Fruit fly (Drosophila melanogaster) whole organism, embryonic: Measurements from ENCODE around the gene CG15418.

Source experiments
- Atf6 ChIP-seq: fragments of 200-800 bp; sonication (Bioruptor generic); IDR thresholded peaks from 2 replicates; pipeline ENCODE4 v1.3.6; 2022; ENCODE audit warnings: missing biosample characterization, missing genetic modification characterization
- CG11093 ChIP-seq: fragments of 200-800 bp; sonication (Bioruptor generic); IDR thresholded peaks from 3 replicates; pipeline ENCODE4 v1.3.6; 2022; ENCODE audit warnings: missing biosample characterization, missing genetic modification characterization
- CG11504 ChIP-seq: fragments of 200-800 bp; sonication (Bioruptor generic); optimal IDR thresholded peaks from 3 replicates; lab custom pipeline; 2019; ENCODE audit warnings: missing biosample characterization, mild to moderate bottlenecking, missing genetic modification characterization, moderate library complexity
- CG11696 ChIP-seq: fragments of 200-800 bp; sonication (Bioruptor generic); IDR thresholded peaks from 2 replicates; pipeline ENCODE4 v1.3.6; 2022; ENCODE audit warnings: missing biosample characterization, missing genetic modification characterization
- CG12219 ChIP-seq: fragments of 200-800 bp; sonication (Bioruptor generic); optimal IDR thresholded peaks from 3 replicates; lab custom pipeline; 2018; ENCODE audit warnings: missing biosample characterization, mild to moderate bottlenecking, missing genetic modification characterization
- CG15696 ChIP-seq: fragments of 200-800 bp; sonication (Bioruptor generic); optimal IDR thresholded peaks from 2 replicates; lab custom pipeline; 2019; ENCODE audit warnings: missing biosample characterization, mild to moderate bottlenecking, missing genetic modification characterization, moderate library complexity
- CG1602 ChIP-seq: fragments of 200-800 bp; sonication (Bioruptor generic); optimal IDR thresholded peaks from 3 replicates; lab custom pipeline; 2016; ENCODE audit warnings: missing biosample characterization, missing genetic modification characterization
- CG1603 ChIP-seq: fragments of 200-800 bp; sonication (Bioruptor generic); optimal IDR thresholded peaks from 2 replicates; lab custom pipeline; 2019; ENCODE audit warnings: missing biosample characterization, mild to moderate bottlenecking, missing genetic modification characterization, moderate library complexity
- CG17612 ChIP-seq: fragments of 200-800 bp; sonication (Bioruptor generic); IDR thresholded peaks from 2 replicates; pipeline ENCODE4 v1.3.6; 2022; ENCODE audit warnings: missing biosample characterization, missing genetic modification characterization
- CG2120 ChIP-seq: fragments of 200-800 bp; sonication (Bioruptor generic); optimal IDR thresholded peaks from 3 replicates; lab custom pipeline; 2016; ENCODE audit warnings: missing biosample characterization, missing genetic modification characterization
- CG32532 ChIP-seq: fragments of 200-800 bp; sonication (Bioruptor generic); IDR thresholded peaks from 2 replicates; pipeline ENCODE4 v1.3.6; 2022; ENCODE audit warnings: missing biosample characterization, missing genetic modification characterization
- CG6272 ChIP-seq: fragments of 200-800 bp; sonication (Bioruptor generic); IDR thresholded peaks from 2 replicates; pipeline ENCODE4 v1.3.6; 2022; ENCODE audit warnings: missing biosample characterization, missing genetic modification characterization
- CG6689 ChIP-seq: fragments of 200-800 bp; sonication (Bioruptor generic); IDR thresholded peaks from 2 replicates; pipeline ENCODE4 v1.3.6; 2022; ENCODE audit warnings: missing biosample characterization, missing genetic modification characterization
- CG9817 ChIP-seq: fragments of 200-800 bp; sonication (Bioruptor generic); optimal IDR thresholded peaks from 2 replicates; lab custom pipeline; 2018; ENCODE audit warnings: missing biosample characterization, mild to moderate bottlenecking, missing genetic modification characterization, moderate library complexity
- Eip74EF ChIP-seq, 2 experiments: fragments of 200-800 bp in 1 of 2; fragments of >200 bp in 1 of 2; sonication (Bioruptor generic) in 1 of 2; optimal IDR thresholded peaks; 2 replicates each; lab custom pipeline; 2017 to 2019; ENCODE audit warnings: missing biosample characterization in 2 of 2, missing genetic modification characterization in 2 of 2, mild to moderate bottlenecking in 1 of 2, moderate library complexity in 1 of 2
- Fer1 ChIP-seq: fragments of 200-800 bp; sonication (Bioruptor generic); optimal IDR thresholded peaks from 2 replicates; lab custom pipeline; 2017; ENCODE audit warnings: missing biosample characterization, mild to moderate bottlenecking, missing genetic modification characterization
- Fer3 ChIP-seq: fragments of 200-800 bp; sonication (Bioruptor generic); optimal IDR thresholded peaks from 2 replicates; lab custom pipeline; 2018; ENCODE audit warnings: missing biosample characterization, mild to moderate bottlenecking, missing genetic modification characterization, moderate library complexity
- GATAe ChIP-seq: fragments of 200-800 bp; sonication (Bioruptor generic); conservative IDR thresholded peaks from 2 replicates; pipeline ENCODE4 v1.3.6; 2022; ENCODE audit warnings: missing biosample characterization, missing genetic modification characterization
- Lhr ChIP-seq: fragments of 200-800 bp; sonication (Bioruptor generic); optimal IDR thresholded peaks from 3 replicates; lab custom pipeline; 2017; ENCODE audit warnings: mild to moderate bottlenecking, missing biosample characterization, missing genetic modification reagents, missing genetic modification characterization
- Med ChIP-seq: fragments of 200-800 bp; sonication (Bioruptor generic); peaks from one replicate; lab custom pipeline; 2016; ENCODE audit warnings: missing biosample characterization, missing genetic modification characterization, mild to moderate bottlenecking, inconsistent platforms, moderate library complexity
- Nf-YC ChIP-seq: fragments of 200-800 bp; optimal IDR thresholded peaks from 3 replicates; lab custom pipeline; 2019; ENCODE audit warnings: missing biosample characterization, mild to moderate bottlenecking, missing genetic modification characterization, moderate library complexity
- Oaz ChIP-seq: fragments of 200-800 bp; sonication (Bioruptor generic); IDR thresholded peaks from 2 replicates; pipeline ENCODE4 v1.3.6; 2022; ENCODE audit warnings: missing biosample characterization, missing genetic modification characterization
- Pdp1 ChIP-seq, 2 experiments: fragments of 200-800 bp; sonication (Bioruptor generic); optimal IDR thresholded peaks; 3 replicates each; lab custom pipeline; 2016; ENCODE audit warnings: missing biosample characterization in 2 of 2, missing genetic modification characterization in 2 of 2, mild to moderate bottlenecking in 1 of 2, moderate library complexity in 1 of 2
- Spps ChIP-seq: fragments of 200-800 bp; sonication (Bioruptor generic); optimal IDR thresholded peaks from 2 replicates; lab custom pipeline; 2018; ENCODE audit warnings: missing biosample characterization, mild to moderate bottlenecking, missing genetic modification characterization
- al ChIP-seq: fragments of 200-800 bp; sonication (Bioruptor generic); IDR thresholded peaks from 2 replicates; pipeline ENCODE4 v1.3.6; 2022; ENCODE audit warnings: missing biosample characterization, missing genetic modification characterization
- az2 ChIP-seq: fragments of 200-800 bp; sonication (Bioruptor generic); optimal IDR thresholded peaks from 3 replicates; lab custom pipeline; 2016; ENCODE audit warnings: missing biosample characterization, missing genetic modification characterization
- br ChIP-seq: fragments of >200 bp; optimal IDR thresholded peaks from 2 replicates; lab custom pipeline; 2017
- ci ChIP-seq: fragments of 200-800 bp; sonication (Bioruptor generic); IDR thresholded peaks from 3 replicates; pipeline ENCODE4 v1.3.6; 2022; ENCODE audit warnings: missing biosample characterization, missing genetic modification characterization
- dati ChIP-seq: fragments of 200-800 bp; sonication (Bioruptor generic); IDR thresholded peaks from 2 replicates; pipeline ENCODE4 v1.3.6; 2022; ENCODE audit warnings: missing biosample characterization, missing genetic modification characterization
- disco-r ChIP-seq: fragments of 200-800 bp; sonication (Bioruptor generic); optimal IDR thresholded peaks from 2 replicates; lab custom pipeline; 2016; ENCODE audit warnings: missing biosample characterization, missing genetic modification characterization
- dmrt99B ChIP-seq: fragments of 200-800 bp; sonication (Bioruptor generic); optimal IDR thresholded peaks from 2 replicates; lab custom pipeline; 2018; ENCODE audit warnings: missing biosample characterization, mild to moderate bottlenecking, missing genetic modification characterization, moderate library complexity
- esg ChIP-seq: fragments of 200-800 bp; sonication (Bioruptor generic); conservative IDR thresholded peaks from 2 replicates; pipeline ENCODE4 v1.3.6; 2022; ENCODE audit warnings: missing biosample characterization, missing genetic modification characterization
- ewg ChIP-seq: fragments of 200-800 bp; sonication (Bioruptor generic); optimal IDR thresholded peaks from 3 replicates; lab custom pipeline; 2017; ENCODE audit warnings: mild to moderate bottlenecking, missing biosample characterization, missing genetic modification reagents, missing genetic modification characterization
- gem ChIP-seq: fragments of 200-800 bp; sonication (Bioruptor generic); optimal IDR thresholded peaks from 2 replicates; lab custom pipeline; 2019; ENCODE audit warnings: missing biosample characterization, mild to moderate bottlenecking, missing genetic modification characterization, moderate library complexity
- grn ChIP-seq: fragments of 200-800 bp; sonication (Bioruptor generic); optimal IDR thresholded peaks from 3 replicates; lab custom pipeline; 2017; ENCODE audit warnings: missing biosample characterization, missing genetic modification characterization
- hth ChIP-seq: fragments of >200 bp; optimal IDR thresholded peaks from 2 replicates; lab custom pipeline; 2017; ENCODE audit warnings: inconsistent platforms
- kah ChIP-seq: fragments of 200-800 bp; sonication (Bioruptor generic); optimal IDR thresholded peaks from 2 replicates; lab custom pipeline; 2018; ENCODE audit warnings: missing biosample characterization, mild to moderate bottlenecking, missing genetic modification characterization
- lola ChIP-seq, 3 experiments: fragments of >200 bp in 2 of 3; fragments of 200-800 bp in 1 of 3; sonication (Bioruptor generic) in 1 of 3; optimal IDR thresholded peaks; 2 replicates each; lab custom pipeline; 2017 to 2019; ENCODE audit warnings: missing biosample characterization in 3 of 3, missing genetic modification characterization in 3 of 3, mild to moderate bottlenecking in 1 of 3, moderate library complexity in 1 of 3
- maf-S ChIP-seq: fragments of 200-800 bp; sonication (Bioruptor generic); optimal IDR thresholded peaks from 2 replicates; lab custom pipeline; 2016; ENCODE audit warnings: missing biosample characterization, missing genetic modification characterization
- onecut ChIP-seq: fragments of 200-800 bp; sonication (Bioruptor generic); IDR thresholded peaks from 2 replicates; pipeline ENCODE4 v1.3.6; 2022; ENCODE audit warnings: missing biosample characterization, missing genetic modification characterization
- ro ChIP-seq: fragments of 200-800 bp; sonication (Bioruptor generic); IDR thresholded peaks from 2 replicates; pipeline ENCODE4 v1.3.6; 2022; ENCODE audit warnings: missing biosample characterization, missing genetic modification characterization
- salm ChIP-seq: fragments of 200-800 bp; sonication (Bioruptor generic); optimal IDR thresholded peaks from 2 replicates; lab custom pipeline; 2018; ENCODE audit warnings: missing biosample characterization, mild to moderate bottlenecking, missing genetic modification characterization
- sc ChIP-seq, 3 experiments: fragments of >200 bp in 2 of 3; fragments of 200-800 bp in 1 of 3; sonication (Bioruptor generic) in 1 of 3; optimal IDR thresholded peaks; 2 replicates in 2 of 3; 3 replicates in 1 of 3; lab custom pipeline; 2017; ENCODE audit warnings: mild to moderate bottlenecking in 1 of 3, missing biosample characterization in 1 of 3, missing genetic modification characterization in 1 of 3, missing genetic modification reagents in 1 of 3
- sens ChIP-seq: fragments of 200-800 bp; sonication (Bioruptor generic); peaks from one replicate; lab custom pipeline; 2016; ENCODE audit warnings: missing biosample characterization, missing genetic modification characterization
- stc ChIP-seq: fragments of 200-800 bp; sonication (Bioruptor generic); IDR thresholded peaks from 2 replicates; pipeline ENCODE4 v1.3.6; 2022; ENCODE audit warnings: missing biosample characterization, missing genetic modification characterization
- trh ChIP-seq: fragments of 200-800 bp; sonication (Bioruptor generic); optimal IDR thresholded peaks from 2 replicates; lab custom pipeline; 2016; ENCODE audit warnings: missing biosample characterization, missing genetic modification characterization
- vvl ChIP-seq: fragments of 200-800 bp; sonication (Bioruptor generic); IDR thresholded peaks from 2 replicates; pipeline ENCODE4 v1.3.6; 2022; ENCODE audit warnings: missing biosample characterization, missing genetic modification characterization
- yki ChIP-seq: fragments of >200 bp; optimal IDR thresholded peaks from 3 replicates; lab custom pipeline; 2018
- zen ChIP-seq: fragments of 200-800 bp; sonication (Bioruptor generic); optimal IDR thresholded peaks from 3 replicates; lab custom pipeline; 2018; ENCODE audit warnings: missing biosample characterization, mild to moderate bottlenecking, missing genetic modification characterization, moderate library complexity
- zfh2 ChIP-seq: fragments of 200-800 bp; sonication (Bioruptor generic); optimal IDR thresholded peaks from 2 replicates; lab custom pipeline; 2016; ENCODE audit warnings: missing biosample characterization, missing genetic modification characterization

The CG15418 gene

DNA sequence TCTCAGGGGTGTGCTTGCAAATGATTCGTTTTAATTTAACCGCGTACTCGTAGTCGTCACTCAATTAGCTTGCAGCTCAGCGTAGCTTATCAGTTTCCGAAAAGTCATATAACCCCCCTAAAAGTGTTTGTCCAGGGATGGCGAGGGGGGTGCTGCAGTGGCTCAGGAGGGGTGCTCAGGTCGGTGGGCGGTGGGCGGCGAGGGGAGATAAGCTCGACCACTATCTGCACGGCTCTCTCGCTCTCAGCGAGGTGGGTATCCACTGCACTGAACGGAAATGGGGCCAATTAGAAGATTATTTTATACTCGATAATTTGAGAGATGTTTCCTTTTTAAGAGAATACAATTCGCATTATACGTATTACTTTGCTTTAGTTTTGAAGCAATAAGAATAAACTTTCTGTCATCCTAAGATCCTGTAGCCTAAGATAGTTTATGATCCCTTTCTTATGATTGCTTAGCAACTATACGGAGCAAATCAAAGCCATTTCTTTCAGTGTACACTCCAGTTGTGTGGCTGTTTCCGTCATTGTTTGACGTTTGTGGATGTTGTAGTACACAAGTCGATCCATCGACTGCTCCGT lies 48.2 kb downstream of the CG15418 start (continued):
- TF ChIP-seq trh (GFP tag; lab: Kevin White, UChicago) (no peak), hth (no peak), disco-r (peak; percentile 18), CG15696 (tag; lab: Kevin White, UChicago) (peak; percentile 58), Eip74EF (GFP tag; optimal IDR thresholded peaks at IDR 0.05; lab: Kevin White, UChicago) (peak in 1 of 2 experiments; percentile 55), dmrt99B (tag; lab: Kevin White, UChicago) (peak; percentile 78), Atf6 (GFP tag; lab: Robert Waterston, UW) (peak; percentile 36; the same call in 1 of the 2 replicates), ewg (peak; percentile 52), maf-S (GFP tag; lab: Kevin White, UChicago) (peak; percentile 45), CG1602 (GFP tag; lab: Kevin White, UChicago) (peak; percentile 53), Spps (tag; lab: Kevin White, UChicago) (peak; percentile 58), CG6689 (peak; percentile 69), onecut (GFP tag; lab: Robert Waterston, UW) (peak; percentile 52), salm (tag; lab: Kevin White, UChicago) (peak; percentile 31), al (GFP tag; lab: Robert Waterston, UW) (peak; percentile 22; the same call in 1 of the 2 replicates), CG11093 (GFP tag; lab: Robert Waterston, UW) (peak; percentile 81), gem (tag; lab: Kevin White, UChicago) (peak; percentile 88), CG12219 (GFP tag; lab: Kevin White, UChicago) (peak; percentile 74), kah (GFP tag; lab: Kevin White, UChicago) (peak; percentile 21), CG2120 (peak; percentile 54), stc (GFP tag; lab: Robert Waterston, UW) (peak; percentile 61), dati (GFP tag; lab: Robert Waterston, UW) (peak; percentile 52; the same call in 1 of the 2 replicates), esg (GFP tag; lab: Robert Waterston, UW) (peak; percentile 80), az2 (GFP tag; lab: Kevin White, UChicago) (peak; percentile 63), ci (GFP tag; lab: Robert Waterston, UW) (peak; percentile 62; the same call in 1 of the 3 replicates), CG11504 (peak; percentile 81), CG6272 (GFP tag; lab: Robert Waterston, UW) (peak; percentile 28; the same call in 1 of the 2 replicates), Nf-YC (tag; lab: Kevin White, UChicago) (peak; percentile 25), Med (peak; percentile 86), Pdp1 (GFP tag; optimal IDR thresholded peaks at IDR 0.05; lab: Kevin White, UChicago) (peak; percentile 34 to 57), lola (GFP tag; optimal IDR thresholded peaks at IDR 0.05; lab: Kevin White, UChicago) (peak in 1 of 3 experiments; percentile 74), CG1603 (tag; lab: Kevin White, UChicago) (peak; percentile 78), CG32532 (peak; percentile 46; the same call in 1 of the 2 replicates), GATAe (GFP tag; lab: Robert Waterston, UW) (peak; percentile 91), Fer1 (peak; percentile 63), zfh2 (peak; percentile 18), Fer3 (peak; percentile 65), br (no peak), CG11696 (GFP tag; lab: Robert Waterston, UW) (no peak), vvl (GFP tag; lab: Robert Waterston, UW) (peak; percentile 55), sc (optimal IDR thresholded peaks at IDR 0.05; lab: Kevin White, UChicago) (no peak), sc (GFP tag; optimal IDR thresholded peaks at IDR 0.05; lab: Kevin White, UChicago) (peak; percentile 72), Oaz (GFP tag; lab: Robert Waterston, UW) (peak; percentile 53; the same call in 1 of the 2 replicates), sens (GFP tag; lab: Kevin White, UChicago) (peak; percentile 79), CG17612 (GFP tag; lab: Robert Waterston, UW) (no peak), zen (tag; lab: Kevin White, UChicago) (peak; percentile 12), grn (GFP tag; lab: Kevin White, UChicago) (no peak), ro (GFP tag; lab: Robert Waterston, UW) (no peak), yki (lab: Kevin White, UChicago) (no peak), Lhr (GFP tag; lab: Kevin White, UChicago) (peak; percentile 28), CG9817 (tag; lab: Kevin White, UChicago) (peak; percentile 54)
